Fruit fly (Drosophila melanogaster) whole organism, adult: Measurements from ENCODE around the gene Mnn1.

Experiments used
- CG11617 ChIP-seq: fragments of 200-800 bp; sonication (Bioruptor generic); optimal IDR thresholded peaks from 2 replicates; lab custom pipeline; 2017; ENCODE audit warnings: mild to moderate bottlenecking, missing biosample characterization, missing genetic modification reagents, missing genetic modification characterization
- CG12768 ChIP-seq: fragments of 200-800 bp; sonication (Bioruptor generic); optimal IDR thresholded peaks from 2 replicates; lab custom pipeline; 2017; ENCODE audit warnings: missing biosample characterization, missing genetic modification characterization, mild to moderate bottlenecking, moderate library complexity, missing genetic modification reagents
- CG14711 ChIP-seq: fragments of 200-800 bp; sonication (Bioruptor generic); optimal IDR thresholded peaks from 2 replicates; lab custom pipeline; 2018; ENCODE audit warnings: missing biosample characterization, mild to moderate bottlenecking, missing genetic modification characterization, moderate library complexity
- CG1620 ChIP-seq: fragments of 200-800 bp; sonication (Bioruptor generic); optimal IDR thresholded peaks from 2 replicates; lab custom pipeline; 2016; ENCODE audit warnings: missing biosample characterization, missing genetic modification characterization
- CG33017 ChIP-seq: fragments of 200-800 bp; sonication (Bioruptor generic); optimal IDR thresholded peaks from 2 replicates; lab custom pipeline; 2018; ENCODE audit warnings: missing biosample characterization, mild to moderate bottlenecking, missing genetic modification characterization, moderate library complexity
- CG5204 ChIP-seq: fragments of 200-800 bp; sonication (Bioruptor generic); optimal IDR thresholded peaks from 2 replicates; lab custom pipeline; 2016; ENCODE audit warnings: missing biosample characterization, missing genetic modification characterization
- CG7045 ChIP-seq: fragments of 200-800 bp; sonication (Bioruptor generic); optimal IDR thresholded peaks from 2 replicates; lab custom pipeline; 2017; ENCODE audit warnings: missing biosample characterization, mild to moderate bottlenecking, missing genetic modification characterization
- CG7101 ChIP-seq: fragments of 200-800 bp; sonication (Bioruptor generic); optimal IDR thresholded peaks from 2 replicates; lab custom pipeline; 2018; ENCODE audit warnings: missing biosample characterization, mild to moderate bottlenecking, missing genetic modification characterization, moderate library complexity
- Clk ChIP-seq: fragments of 200-800 bp; sonication (Bioruptor generic); optimal IDR thresholded peaks from 2 replicates; lab custom pipeline; 2017; ENCODE audit warnings: missing biosample characterization, missing genetic modification characterization
- Crg-1 ChIP-seq: fragments of 200-800 bp; sonication (Bioruptor generic); optimal IDR thresholded peaks from 2 replicates; lab custom pipeline; 2016; ENCODE audit warnings: missing biosample characterization, missing genetic modification characterization
- Hr96 ChIP-seq: fragments of 200-800 bp; sonication (Bioruptor generic); optimal IDR thresholded peaks from 2 replicates; lab custom pipeline; 2016; ENCODE audit warnings: missing biosample characterization, missing genetic modification characterization
- Mnt ChIP-seq: fragments of 200-800 bp; sonication (Bioruptor generic); optimal IDR thresholded peaks from 2 replicates; lab custom pipeline; 2016; ENCODE audit warnings: missing biosample characterization, mild to moderate bottlenecking, missing genetic modification characterization
- bab1 ChIP-seq: fragments of 200-800 bp; sonication (Bioruptor generic); optimal IDR thresholded peaks from 3 replicates; lab custom pipeline; 2019; ENCODE audit warnings: missing biosample characterization, mild to moderate bottlenecking, missing genetic modification characterization, moderate library complexity
- cic ChIP-seq: fragments of 200-800 bp; sonication (Bioruptor generic); optimal IDR thresholded peaks from 2 replicates; lab custom pipeline; 2017; ENCODE audit warnings: missing biosample characterization, mild to moderate bottlenecking, missing genetic modification characterization, moderate library complexity
- cnc ChIP-seq, 2 experiments: fragments of >200 bp; optimal IDR thresholded peaks; 2 replicates each; lab custom pipeline; 2017
- kay ChIP-seq: fragments of 200-800 bp; sonication (Bioruptor generic); peaks from one replicate; lab custom pipeline; 2016; ENCODE audit warnings: missing biosample characterization, missing genetic modification characterization, borderline replicate concordance
- ovo ChIP-seq: fragments of 200-800 bp; sonication (Bioruptor generic); optimal IDR thresholded peaks from 2 replicates; lab custom pipeline; 2016; ENCODE audit warnings: missing biosample characterization, missing genetic modification characterization
- pad ChIP-seq: fragments of 200-800 bp; sonication (Bioruptor generic); optimal IDR thresholded peaks from 3 replicates; lab custom pipeline; 2017; ENCODE audit warnings: missing biosample characterization, missing genetic modification characterization, mild to moderate bottlenecking, moderate library complexity, missing genetic modification reagents
- tj ChIP-seq: fragments of 200-800 bp; sonication (Bioruptor generic); optimal IDR thresholded peaks from 3 replicates; lab custom pipeline; 2017; ENCODE audit warnings: missing biosample characterization, mild to moderate bottlenecking, missing genetic modification characterization, moderate library complexity
- toe ChIP-seq: fragments of 200-800 bp; sonication (Bioruptor generic); optimal IDR thresholded peaks from 2 replicates; lab custom pipeline; 2016; ENCODE audit warnings: missing biosample characterization, missing genetic modification characterization

The Mnn1 gene

DNA sequence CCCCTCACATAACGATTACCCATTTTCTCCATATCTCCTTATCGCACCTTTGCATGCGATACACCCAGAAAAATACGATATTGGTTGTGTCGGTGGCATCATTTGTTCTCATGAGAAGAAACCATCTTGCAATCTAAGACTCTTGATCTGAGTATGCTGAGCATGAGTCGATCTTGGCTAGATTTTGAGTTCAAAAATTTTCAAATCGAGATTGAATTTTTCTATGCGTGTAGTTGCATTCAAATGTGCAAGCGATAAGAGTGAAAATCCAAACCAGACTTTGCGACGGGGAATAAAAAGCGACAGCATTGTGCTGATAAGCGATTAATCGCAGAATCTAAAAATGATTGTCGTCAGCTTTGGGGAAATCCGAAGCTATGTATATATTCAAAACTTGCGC is 25.2 kb downstream of the Mnn1 start:
- TF ChIP-seq cic (GFP tag; lab: Kevin White, UChicago): no peak
- no peak for TF ChIP-seq CG7045 (GFP tag; lab: Kevin White, UChicago)
- TF ChIP-seq ovo (GFP tag; lab: Kevin White, UChicago): no peak
- TF ChIP-seq CG12768 (GFP tag; lab: Kevin White, UChicago): no peak
- no peak for TF ChIP-seq toe (GFP tag; lab: Kevin White, UChicago)
- no peak for TF ChIP-seq bab1
- TF ChIP-seq Clk (GFP tag; lab: Kevin White, UChicago): no peak
- no peak for TF ChIP-seq Crg-1 (GFP tag; lab: Kevin White, UChicago)
- TF ChIP-seq Mnt (GFP tag; lab: Kevin White, UChicago): no peak
- TF ChIP-seq CG1620 (GFP tag; lab: Kevin White, UChicago): no peak
- no peak for TF ChIP-seq CG5204
- no peak for TF ChIP-seq CG7101
- no peak for TF ChIP-seq CG14711
- TF ChIP-seq CG11617: no peak
- no peak for TF ChIP-seq Hr96 (GFP tag; lab: Kevin White, UChicago)
- no peak for TF ChIP-seq CG33017 (tag; lab: Kevin White, UChicago)
- TF ChIP-seq kay (GFP tag; lab: Kevin White, UChicago): no peak

DNA sequence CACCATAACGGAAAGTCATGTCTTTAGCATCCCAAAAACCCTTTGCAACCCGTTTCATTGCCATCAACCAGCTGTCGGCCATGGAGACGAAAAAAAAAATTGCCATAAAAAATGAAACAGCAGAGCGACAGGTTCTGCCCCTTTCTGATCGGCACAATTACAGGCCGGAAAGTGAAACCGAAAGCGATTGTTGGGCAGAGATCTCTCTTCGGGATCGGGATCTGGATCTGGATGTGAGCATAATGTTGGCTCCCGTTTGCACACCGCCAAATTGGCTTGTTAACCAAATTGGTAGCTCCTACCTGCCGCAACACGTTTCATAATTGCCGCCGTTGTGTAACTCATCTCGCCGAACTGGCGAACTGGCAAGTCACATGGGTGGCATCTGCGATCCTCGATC is 26.1 kb downstream of the Mnn1 start:
- no peak for TF ChIP-seq pad
- TF ChIP-seq Clk (GFP tag; lab: Kevin White, UChicago): no peak
- TF ChIP-seq cnc (optimal IDR thresholded peaks at IDR 0.05; lab: Kevin White, UChicago): no peak
- no peak for TF ChIP-seq CG33017 (tag; lab: Kevin White, UChicago)
- no peak for TF ChIP-seq CG12768 (GFP tag; lab: Kevin White, UChicago)
- no peak for TF ChIP-seq Hr96 (GFP tag; lab: Kevin White, UChicago)
- TF ChIP-seq cic (GFP tag; lab: Kevin White, UChicago): no peak
- no peak for TF ChIP-seq CG14711
- TF ChIP-seq bab1: no peak
- TF ChIP-seq tj (GFP tag; lab: Kevin White, UChicago): no peak
- no peak for TF ChIP-seq CG7101
- TF ChIP-seq kay (GFP tag; lab: Kevin White, UChicago): no peak
- no peak for TF ChIP-seq CG11617
- no peak for TF ChIP-seq CG1620 (GFP tag; lab: Kevin White, UChicago)
- no peak for TF ChIP-seq ovo (GFP tag; lab: Kevin White, UChicago)
- no peak for TF ChIP-seq CG7045 (GFP tag; lab: Kevin White, UChicago)

DNA sequence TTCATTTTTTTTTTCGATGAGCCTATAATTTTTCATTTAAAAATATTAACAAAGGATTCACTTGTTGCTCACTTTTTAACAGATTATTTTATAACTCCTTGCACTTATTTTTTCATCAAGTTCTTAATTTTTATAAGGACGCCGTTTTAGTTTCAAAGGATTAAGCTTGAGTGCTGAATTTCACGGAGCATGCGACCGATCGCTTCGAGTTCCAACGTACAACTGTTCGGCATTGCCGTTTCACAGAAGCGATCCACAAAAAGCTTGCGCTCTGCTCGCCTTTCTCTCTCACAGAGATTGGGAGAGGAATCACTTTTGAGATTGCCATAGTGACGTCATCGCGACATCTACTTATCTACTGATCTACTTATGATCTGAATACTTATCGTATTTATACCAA is 28.3 kb downstream of the Mnn1 start, which contains the start of gene Pvf2:
TSS of gene Pvf2 (minus strand) at position 226 of the 400 bp plus-strand sequence.
- no peak for TF ChIP-seq CG11617
- no peak for TF ChIP-seq cic (GFP tag; lab: Kevin White, UChicago)
- TF ChIP-seq CG14711: no peak
- TF ChIP-seq pad: no peak
- TF ChIP-seq kay (GFP tag; lab: Kevin White, UChicago): no peak
- TF ChIP-seq CG7101: no peak
- TF ChIP-seq cnc (optimal IDR thresholded peaks at IDR 0.05; lab: Kevin White, UChicago): no peak
- no peak for TF ChIP-seq bab1
- no peak for TF ChIP-seq tj (GFP tag; lab: Kevin White, UChicago)
- no peak for TF ChIP-seq toe (GFP tag; lab: Kevin White, UChicago)
- TF ChIP-seq Crg-1 (GFP tag; lab: Kevin White, UChicago): no peak
- no peak for TF ChIP-seq Hr96 (GFP tag; lab: Kevin White, UChicago)
- no peak for TF ChIP-seq ovo (GFP tag; lab: Kevin White, UChicago)

DNA sequence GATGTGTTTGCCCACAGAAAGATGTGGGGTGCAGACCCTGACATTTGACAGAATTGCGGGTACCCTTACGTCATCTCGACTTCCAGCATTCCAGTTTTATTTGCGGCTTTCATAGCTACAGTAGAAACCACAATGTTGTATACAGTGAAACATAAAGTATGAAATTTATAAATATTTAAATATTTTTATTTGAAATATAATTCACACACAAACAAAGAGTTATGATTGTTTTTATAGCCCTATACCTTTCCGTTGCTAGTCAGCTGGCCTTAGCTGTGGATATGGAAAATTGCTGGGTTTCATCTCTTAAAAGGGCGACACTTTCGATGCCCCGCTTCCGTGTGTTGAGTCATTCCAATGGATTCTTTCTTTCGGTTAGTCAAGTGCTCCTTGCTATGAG is 34.8 kb downstream of the Mnn1 start:
- no peak for TF ChIP-seq CG11617

DNA sequence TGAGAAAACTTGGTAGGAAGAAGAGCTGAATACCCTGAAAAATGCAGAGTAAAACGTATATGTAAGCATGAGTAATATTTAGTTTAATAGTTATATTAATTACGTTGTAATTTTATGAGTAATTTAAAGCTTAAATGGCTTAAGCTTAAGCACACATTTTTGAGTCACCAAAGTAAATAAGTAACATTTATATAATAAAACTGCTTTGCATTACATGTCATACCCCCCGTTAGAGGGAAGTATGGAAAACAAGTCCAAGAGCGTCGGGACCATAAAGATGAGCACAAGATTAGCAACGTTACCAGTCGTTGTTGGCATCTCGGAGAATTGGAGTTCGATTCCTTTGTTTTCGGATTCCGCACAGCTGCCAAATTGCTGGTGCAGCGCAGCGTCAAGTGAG is 38.2 kb downstream of the Mnn1 start:
- TF ChIP-seq CG33017 (tag; lab: Kevin White, UChicago): no peak
- TF ChIP-seq Mnt (GFP tag; lab: Kevin White, UChicago): no peak
- TF ChIP-seq Crg-1 (GFP tag; lab: Kevin White, UChicago): no peak
- TF ChIP-seq CG1620 (GFP tag; lab: Kevin White, UChicago): no peak
- no peak for TF ChIP-seq pad
- TF ChIP-seq tj (GFP tag; lab: Kevin White, UChicago): no peak
- no peak for TF ChIP-seq CG7045 (GFP tag; lab: Kevin White, UChicago)
- no peak for TF ChIP-seq ovo (GFP tag; lab: Kevin White, UChicago)
- no peak for TF ChIP-seq bab1
- no peak for TF ChIP-seq Hr96 (GFP tag; lab: Kevin White, UChicago)
- TF ChIP-seq cnc (optimal IDR thresholded peaks at IDR 0.05; lab: Kevin White, UChicago): no peak
- no peak for TF ChIP-seq kay (GFP tag; lab: Kevin White, UChicago)
- TF ChIP-seq CG5204: no peak
- TF ChIP-seq CG12768 (GFP tag; lab: Kevin White, UChicago): no peak
- TF ChIP-seq Clk (GFP tag; lab: Kevin White, UChicago): no peak
- TF ChIP-seq CG7101: no peak

DNA sequence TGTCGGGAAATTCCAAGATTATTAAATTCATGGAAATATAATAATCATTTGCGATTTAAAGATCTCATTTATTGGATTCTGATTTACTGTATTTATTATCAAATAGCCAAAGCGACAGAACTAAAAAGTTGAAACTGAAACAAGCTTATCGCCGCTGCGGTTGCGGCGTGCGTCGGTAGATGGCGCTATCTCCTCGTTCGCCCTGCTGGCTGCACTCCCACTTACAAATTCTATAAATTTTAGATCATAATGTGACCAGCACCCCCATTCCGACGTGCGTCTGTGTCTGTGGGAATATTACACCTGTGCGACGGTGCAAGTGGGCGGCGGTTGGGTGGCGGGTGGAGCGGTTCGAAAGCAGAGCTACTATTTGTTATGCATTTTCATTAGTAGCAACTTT is 41.3 kb downstream of the Mnn1 start:
- TF ChIP-seq CG11617 (no peak), CG7101 (no peak), kay (GFP tag; lab: Kevin White, UChicago) (no peak), CG7045 (GFP tag; lab: Kevin White, UChicago) (no peak), CG14711 (no peak), bab1 (no peak), CG5204 (no peak), Hr96 (GFP tag; lab: Kevin White, UChicago) (no peak), Clk (GFP tag; lab: Kevin White, UChicago) (no peak)

DNA sequence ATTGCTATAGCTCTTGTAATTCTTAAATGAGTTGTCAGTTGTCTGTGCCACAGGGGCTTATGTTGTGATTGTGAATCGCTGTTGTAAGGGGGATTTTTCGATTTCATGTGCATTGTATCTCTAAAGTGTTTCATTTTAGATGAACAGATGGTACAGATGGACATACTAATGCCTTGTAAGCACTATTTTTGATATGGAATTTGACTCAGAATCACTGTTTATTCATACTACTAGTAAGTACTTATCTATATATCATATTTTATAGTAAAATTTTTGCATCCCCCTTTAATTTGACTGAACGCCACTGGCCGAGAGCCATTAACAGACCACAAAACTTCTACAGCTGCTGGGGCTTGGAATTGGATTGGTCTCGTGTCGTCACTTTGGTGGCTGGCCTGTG is 44.7 kb downstream of the Mnn1 start:
- TF ChIP-seq pad (no peak), CG7045 (GFP tag; lab: Kevin White, UChicago) (no peak), CG33017 (tag; lab: Kevin White, UChicago) (no peak), CG14711 (no peak), Mnt (GFP tag; lab: Kevin White, UChicago) (no peak), bab1 (no peak), CG12768 (GFP tag; lab: Kevin White, UChicago) (no peak), kay (GFP tag; lab: Kevin White, UChicago) (no peak), Hr96 (GFP tag; lab: Kevin White, UChicago) (no peak), CG5204 (no peak), cnc (optimal IDR thresholded peaks at IDR 0.05; lab: Kevin White, UChicago) (no peak), CG1620 (GFP tag; lab: Kevin White, UChicago) (no peak)
